Fruit fly (Drosophila melanogaster) whole organism, pupa: ENCODE measurements around the gene ppk31.

Experiments used
- CG10348 ChIP-seq: fragments of 200-800 bp; sonication (Bioruptor generic); IDR thresholded peaks from 2 replicates; pipeline ENCODE4 v1.3.6; 2022; ENCODE audit warnings: missing biosample characterization, missing genetic modification characterization
- CG12605 ChIP-seq: fragments of 200-800 bp; sonication (Bioruptor generic); IDR thresholded peaks from 2 replicates; pipeline ENCODE4 v1.3.6; 2022; ENCODE audit warnings: missing biosample characterization, missing genetic modification characterization
- CG13204 ChIP-seq: fragments of 200-800 bp; sonication (Bioruptor generic); optimal IDR thresholded peaks from 2 replicates; lab custom pipeline; 2018; ENCODE audit warnings: missing biosample characterization, mild to moderate bottlenecking, missing genetic modification characterization, moderate library complexity
- CG14655 ChIP-seq: fragments of 200-800 bp; sonication (Bioruptor generic); optimal IDR thresholded peaks from 3 replicates; lab custom pipeline; 2017; ENCODE audit warnings: mild to moderate bottlenecking, missing biosample characterization, missing genetic modification reagents, missing genetic modification characterization
- CG15710 ChIP-seq: fragments of 200-800 bp; sonication (Bioruptor generic); optimal IDR thresholded peaks from 2 replicates; lab custom pipeline; 2018; ENCODE audit warnings: missing biosample characterization, mild to moderate bottlenecking, missing genetic modification characterization, moderate library complexity
- CG17806 ChIP-seq: fragments of 200-800 bp; sonication (Bioruptor generic); optimal IDR thresholded peaks from 2 replicates; lab custom pipeline; 2018; ENCODE audit warnings: missing biosample characterization, mild to moderate bottlenecking, missing genetic modification characterization, moderate library complexity
- CG32121 ChIP-seq: fragments of 200-800 bp; sonication (Bioruptor generic); IDR thresholded peaks from 2 replicates; pipeline ENCODE4 v1.3.6; 2022; ENCODE audit warnings: missing biosample characterization, missing genetic modification characterization
- CG34367 ChIP-seq: fragments of 200-800 bp; sonication (Bioruptor generic); optimal IDR thresholded peaks from 2 replicates; lab custom pipeline; 2018; ENCODE audit warnings: missing biosample characterization, mild to moderate bottlenecking, missing genetic modification characterization
- CG4496 ChIP-seq: fragments of 200-800 bp; sonication (Bioruptor generic); IDR thresholded peaks from 3 replicates; pipeline ENCODE4 v1.3.6; 2022; ENCODE audit warnings: missing biosample characterization, missing genetic modification characterization
- CG8159 ChIP-seq: fragments of 200-800 bp; sonication (Bioruptor generic); optimal IDR thresholded peaks from 3 replicates; lab custom pipeline; 2018; ENCODE audit warnings: missing biosample characterization, mild to moderate bottlenecking, missing genetic modification characterization, moderate library complexity
- CG8301 ChIP-seq: fragments of 200-800 bp; sonication (Bioruptor generic); optimal IDR thresholded peaks from 2 replicates; lab custom pipeline; 2018; ENCODE audit warnings: missing biosample characterization, mild to moderate bottlenecking, missing genetic modification characterization
- CG9948 ChIP-seq: fragments of 200-800 bp; sonication (Bioruptor generic); optimal IDR thresholded peaks from 2 replicates; lab custom pipeline; 2018; ENCODE audit warnings: missing biosample characterization, mild to moderate bottlenecking, missing genetic modification characterization, moderate library complexity
- D1 ChIP-seq: fragments of 200-800 bp; sonication (Bioruptor generic); optimal IDR thresholded peaks from 2 replicates; lab custom pipeline; 2018; ENCODE audit warnings: missing biosample characterization, mild to moderate bottlenecking, missing genetic modification characterization, moderate library complexity
- EcR ChIP-seq: fragments of 200-800 bp; sonication (Bioruptor generic); optimal IDR thresholded peaks from 3 replicates; lab custom pipeline; 2019; ENCODE audit warnings: missing biosample characterization, missing genetic modification characterization, mild to moderate bottlenecking, moderate library complexity, missing genetic modification reagents
- Ets98B ChIP-seq: fragments of 200-800 bp; sonication (Bioruptor generic); IDR thresholded peaks from 2 replicates; pipeline ENCODE4 v1.3.6; 2022; ENCODE audit warnings: missing biosample characterization, missing genetic modification characterization
- Pif1A ChIP-seq: fragments of 200-800 bp; sonication (Bioruptor generic); optimal IDR thresholded peaks from 3 replicates; lab custom pipeline; 2016; ENCODE audit warnings: missing biosample characterization, missing genetic modification characterization
- Pif1B ChIP-seq: fragments of 200-800 bp; sonication (Bioruptor generic); optimal IDR thresholded peaks from 3 replicates; lab custom pipeline; 2016; ENCODE audit warnings: missing biosample characterization, missing genetic modification characterization
- Snoo ChIP-seq: fragments of 200-800 bp; sonication (Bioruptor generic); optimal IDR thresholded peaks from 3 replicates; lab custom pipeline; 2017; ENCODE audit warnings: missing biosample characterization, mild to moderate bottlenecking, missing genetic modification characterization, inconsistent platforms
- fd96Ca ChIP-seq: fragments of 200-800 bp; sonication (Bioruptor generic); IDR thresholded peaks from 3 replicates; pipeline ENCODE4 v1.3.6; 2022; ENCODE audit warnings: missing biosample characterization, missing genetic modification characterization
- gl ChIP-seq: fragments of 200-800 bp; sonication (Bioruptor generic); optimal IDR thresholded peaks from 2 replicates; lab custom pipeline; 2018; ENCODE audit warnings: missing biosample characterization, mild to moderate bottlenecking, missing genetic modification characterization
- rn ChIP-seq: fragments of 200-800 bp; sonication (Bioruptor generic); IDR thresholded peaks from 2 replicates; pipeline ENCODE4 v1.3.6; 2022; ENCODE audit warnings: missing biosample characterization, missing genetic modification characterization

Gene ppk31

dm6 chr3R:27181074-27181473, 18.1 kb downstream of the ppk31 start:
- no peak for TF ChIP-seq CG34367 (tag; lab: Kevin White, UChicago)
- peak; percentile 50; the same call in 1 of the 2 replicates for TF ChIP-seq CG12605
- TF ChIP-seq fd96Ca, result peak; percentile 72; the same call in 2 of the 3 replicates
- no peak for TF ChIP-seq CG10348 (GFP tag; lab: Robert Waterston, UW)
- TF ChIP-seq CG32121 (GFP tag; lab: Robert Waterston, UW), result peak; percentile 71
- peak; percentile 22 for TF ChIP-seq CG9948 (tag; lab: Kevin White, UChicago)
- TF ChIP-seq CG15710 (tag; lab: Kevin White, UChicago), result no peak
- peak; percentile 83 for TF ChIP-seq CG8301 (tag; lab: Kevin White, UChicago)
- no peak for TF ChIP-seq gl (tag; lab: Kevin White, UChicago)
- no peak for TF ChIP-seq CG8159 (tag; lab: Kevin White, UChicago)
- TF ChIP-seq rn (GFP tag; lab: Robert Waterston, UW), result peak; percentile 27; the same call in 1 of the 2 replicates
- TF ChIP-seq CG13204 (GFP tag; lab: Kevin White, UChicago), result no peak
- peak; percentile 81 for TF ChIP-seq CG4496 (GFP tag; lab: Robert Waterston, UW)
- TF ChIP-seq Snoo (tag; lab: Kevin White, UChicago), result no peak
- no peak for TF ChIP-seq D1
- TF ChIP-seq Ets98B (GFP tag; lab: Robert Waterston, UW), result peak; percentile 80
- no peak for TF ChIP-seq EcR (GFP tag; lab: Kevin White, UChicago)
- peak; percentile 83 for TF ChIP-seq CG14655 (GFP tag; lab: Kevin White, UChicago)
- peak; percentile 23 for TF ChIP-seq CG17806
- TF ChIP-seq Pif1B (GFP tag; lab: Kevin White, UChicago), result peak; percentile 49
- TF ChIP-seq Pif1A (GFP tag; lab: Kevin White, UChicago), result peak; percentile 39
- TF ChIP-seq, all 21 proteins: peak for 12

- peak; percentile 61 for TF ChIP-seq Snoo (tag; lab: Kevin White, UChicago)
- TF ChIP-seq CG14655 (GFP tag; lab: Kevin White, UChicago), result peak; percentile 65
- no peak for TF ChIP-seq D1
- TF ChIP-seq rn (GFP tag; lab: Robert Waterston, UW), result no peak
- peak; percentile 66; the same call in 2 of the 3 replicates for TF ChIP-seq CG4496 (GFP tag; lab: Robert Waterston, UW)
- TF ChIP-seq EcR (GFP tag; lab: Kevin White, UChicago), result peak; percentile 84
- peak; percentile 57 for TF ChIP-seq CG15710 (tag; lab: Kevin White, UChicago)
- peak; percentile 64 for TF ChIP-seq Pif1A (GFP tag; lab: Kevin White, UChicago)
- TF ChIP-seq CG13204 (GFP tag; lab: Kevin White, UChicago), result peak; percentile 93
- TF ChIP-seq Ets98B (GFP tag; lab: Robert Waterston, UW), result no peak
- peak; percentile 34 for TF ChIP-seq CG8301 (tag; lab: Kevin White, UChicago)
- TF ChIP-seq gl (tag; lab: Kevin White, UChicago), result no peak
- TF ChIP-seq CG17806, result peak; percentile 55
- peak; percentile 12 for TF ChIP-seq CG34367 (tag; lab: Kevin White, UChicago)
- TF ChIP-seq CG32121 (GFP tag; lab: Robert Waterston, UW), result peak; percentile 29; the same call in 1 of the 2 replicates
- peak; percentile 67 for TF ChIP-seq fd96Ca
- peak; percentile 47 for TF ChIP-seq CG9948 (tag; lab: Kevin White, UChicago)
- TF ChIP-seq CG12605, result no peak
- peak; percentile 39 for TF ChIP-seq Pif1B (GFP tag; lab: Kevin White, UChicago)
- TF ChIP-seq CG8159 (tag; lab: Kevin White, UChicago), result peak; percentile 56
- no peak for TF ChIP-seq CG10348 (GFP tag; lab: Robert Waterston, UW)
- TF ChIP-seq, all 21 proteins: peak for 15
Measured at dm6 chr3R:27185933-27186571, 23.1 kb downstream of the ppk31 start.

- TF ChIP-seq CG8159 (tag; lab: Kevin White, UChicago) (no peak), CG12605 (no peak), CG32121 (GFP tag; lab: Robert Waterston, UW) (no peak), Pif1A (GFP tag; lab: Kevin White, UChicago) (no peak), Pif1B (GFP tag; lab: Kevin White, UChicago) (no peak), CG4496 (GFP tag; lab: Robert Waterston, UW) (no peak), CG34367 (tag; lab: Kevin White, UChicago) (no peak), CG8301 (tag; lab: Kevin White, UChicago) (no peak), Ets98B (GFP tag; lab: Robert Waterston, UW) (no peak), D1 (no peak), fd96Ca (no peak), CG15710 (tag; lab: Kevin White, UChicago) (no peak), Snoo (tag; lab: Kevin White, UChicago) (no peak), rn (GFP tag; lab: Robert Waterston, UW) (no peak), CG9948 (tag; lab: Kevin White, UChicago) (no peak), CG17806 (no peak), gl (tag; lab: Kevin White, UChicago) (no peak), CG10348 (GFP tag; lab: Robert Waterston, UW) (no peak), CG13204 (GFP tag; lab: Kevin White, UChicago) (no peak)
- TF ChIP-seq, all 21 proteins: peak for 0
Measured at dm6 chr3R:27186849-27187248, 23.9 kb downstream of the ppk31 start.

- peak; percentile 41 for TF ChIP-seq CG15710 (tag; lab: Kevin White, UChicago)
- TF ChIP-seq CG14655 (GFP tag; lab: Kevin White, UChicago), result peak; percentile 62
- TF ChIP-seq CG8301 (tag; lab: Kevin White, UChicago), result peak; percentile 58
- TF ChIP-seq CG17806, result peak; percentile 47
- no peak for TF ChIP-seq D1
- TF ChIP-seq EcR (GFP tag; lab: Kevin White, UChicago), result no peak
- peak; percentile 22 for TF ChIP-seq CG9948 (tag; lab: Kevin White, UChicago)
- TF ChIP-seq Snoo (tag; lab: Kevin White, UChicago), result no peak
- peak; percentile 35 for TF ChIP-seq CG8159 (tag; lab: Kevin White, UChicago)
- TF ChIP-seq CG32121 (GFP tag; lab: Robert Waterston, UW), result peak; percentile 46; the same call in 1 of the 2 replicates
- no peak for TF ChIP-seq Pif1B (GFP tag; lab: Kevin White, UChicago)
- no peak for TF ChIP-seq CG13204 (GFP tag; lab: Kevin White, UChicago)
- no peak for TF ChIP-seq CG12605
- no peak for TF ChIP-seq gl (tag; lab: Kevin White, UChicago)
- TF ChIP-seq fd96Ca, result no peak
- 0 out of 2 replicates have a peak, but pooled peaks have one; percentile 21 for TF ChIP-seq rn (GFP tag; lab: Robert Waterston, UW)
- peak; percentile 23 for TF ChIP-seq CG34367 (tag; lab: Kevin White, UChicago)
- no peak for TF ChIP-seq Pif1A (GFP tag; lab: Kevin White, UChicago)
- TF ChIP-seq Ets98B (GFP tag; lab: Robert Waterston, UW), result peak; percentile 17; the same call in 1 of the 2 replicates
- TF ChIP-seq CG10348 (GFP tag; lab: Robert Waterston, UW), result no peak
- TF ChIP-seq CG4496 (GFP tag; lab: Robert Waterston, UW), result peak; percentile 77
Measured at dm6 chr3R:27193079-27193478, 30.2 kb downstream of the ppk31 start.
